Fruit fly (Drosophila melanogaster): ENCODE results near the gene Cyp6d5.

The Cyp6d5 gene

DNA sequence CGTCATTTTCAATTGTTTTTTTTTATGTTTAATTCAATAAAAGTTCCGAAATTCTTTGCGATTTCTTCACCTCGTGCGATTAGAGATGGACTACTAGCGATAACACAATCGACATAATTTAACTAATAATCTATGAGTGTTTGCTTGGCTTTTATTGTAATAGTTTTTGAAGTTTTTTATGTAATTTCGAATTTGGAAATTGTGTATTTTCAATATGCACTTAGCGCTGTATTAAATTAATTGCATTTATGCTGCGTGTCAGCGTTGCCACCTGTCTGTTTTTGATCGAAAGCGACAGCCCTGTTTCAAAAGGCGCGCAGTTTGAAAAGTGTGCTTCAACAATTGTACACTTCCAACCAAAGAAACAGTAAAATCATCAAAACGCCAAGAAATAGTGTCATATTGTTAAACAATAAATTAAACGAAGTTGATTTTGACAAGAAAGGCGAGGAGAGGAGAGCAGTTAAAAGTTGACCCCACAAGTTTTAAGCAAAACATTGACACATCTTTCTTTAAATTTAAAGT is 7.0 kb downstream of the Cyp6d5 start, which contains the start of gene CG9922 (continued):
- TF ChIP-seq Atf6 (GFP tag; IDR thresholded peaks at IDR 0.05) (no peak), mld (GFP tag; IDR thresholded peaks at IDR 0.05; ENCODE audit: partially characterized antibody) (no peak), CG11398 (GFP tag; optimal IDR thresholded peaks at IDR 0.05) (peak; percentile 16), HLHmδ (GFP tag; optimal IDR thresholded peaks at IDR 0.05) (no peak), CG17912 (GFP tag; optimal IDR thresholded peaks at IDR 0.05) (no peak), CG7928 (GFP tag; optimal IDR thresholded peaks at IDR 0.05) (peak; percentile 12), knrl (GFP tag; IDR thresholded peaks at IDR 0.05; ENCODE audit: partially characterized antibody) (peak; percentile 46; the same call in 1 of the 3 replicates), Dp (GFP tag; optimal IDR thresholded peaks at IDR 0.05) (peak; percentile 99), CG6689 (GFP tag; IDR thresholded peaks at IDR 0.05) (peak; percentile 34; the same call in 1 of the 2 replicates), Sox102F (GFP tag; optimal IDR thresholded peaks at IDR 0.05) (peak; percentile 27), CG3995 (GFP tag; optimal IDR thresholded peaks at IDR 0.05) (no peak), CG4854 (GFP tag; optimal IDR thresholded peaks at IDR 0.05) (peak; percentile 59), CG2889 (GFP tag; IDR thresholded peaks at IDR 0.05) (no peak), croc (GFP tag; conservative IDR thresholded peaks at IDR 0.05) (no peak), amos (GFP tag; IDR thresholded peaks at IDR 0.05; ENCODE audit: partially characterized antibody) (peak; percentile 56; the same call in 1 of the 2 replicates), E2f2 (GFP tag; IDR thresholded peaks at IDR 0.05) (peak; percentile 99), B-H1 (GFP tag; IDR thresholded peaks at IDR 0.05) (no peak), HHEX (GFP tag; optimal IDR thresholded peaks at IDR 0.05) (no peak), da (GFP tag; optimal IDR thresholded peaks at IDR 0.05) (no peak), CG6254 (GFP tag; optimal IDR thresholded peaks at IDR 0.05) (no peak), maf-S (GFP tag; optimal IDR thresholded peaks at IDR 0.05) (peak; percentile 54), Nf-YB (GFP tag; optimal IDR thresholded peaks at IDR 0.05) (peak; percentile 51), sd (tag; optimal IDR thresholded peaks at IDR 0.05) (peak; percentile 85), CrebB (tag; optimal IDR thresholded peaks at IDR 0.05) (no peak), slp2 (GFP tag; optimal IDR thresholded peaks at IDR 0.05) (no peak), sim (GFP tag; IDR thresholded peaks at IDR 0.05) (no peak), sug (tag; optimal IDR thresholded peaks at IDR 0.05) (peak; percentile 65), CTCF (GFP tag; optimal IDR thresholded peaks at IDR 0.05) (peak; percentile 46), CG15011 (GFP tag; optimal IDR thresholded peaks at IDR 0.05) (no peak), grn (GFP tag; optimal IDR thresholded peaks at IDR 0.05) (peak; percentile 10), gce (GFP tag; IDR thresholded peaks at IDR 0.05) (no peak), pita (GFP tag; optimal IDR thresholded peaks at IDR 0.05) (no peak), CG12769 (tag; optimal IDR thresholded peaks at IDR 0.05) (no peak), CG3163 (GFP tag; optimal IDR thresholded peaks at IDR 0.05) (peak; percentile 30), H15 (GFP tag; IDR thresholded peaks at IDR 0.05) (no peak), chm (GFP tag; IDR thresholded peaks at IDR 0.05) (no peak), al (GFP tag; IDR thresholded peaks at IDR 0.05) (no peak), hkb (optimal IDR thresholded peaks at IDR 0.05) (peak; percentile 73), hkb (GFP tag; IDR thresholded peaks at IDR 0.05) (0 out of 2 replicates have a peak, but pooled peaks have one; percentile 22), chinmo (GFP tag; IDR thresholded peaks at IDR 0.05; ENCODE audit: partially characterized antibody) (no peak), crol (GFP tag; IDR thresholded peaks at IDR 0.05) (0 out of 2 replicates have a peak, but pooled peaks have one; percentile 1), kni (GFP tag; optimal IDR thresholded peaks at IDR 0.05) (no peak), CG1647 (GFP tag; optimal IDR thresholded peaks at IDR 0.05) (no peak), Ets65A (GFP tag) (peak; percentile 91), CG33557 (GFP tag; optimal IDR thresholded peaks at IDR 0.05) (no peak), CG13296 (GFP tag; optimal IDR thresholded peaks at IDR 0.05) (peak; percentile 40), Bteb2 (GFP tag; optimal IDR thresholded peaks at IDR 0.05) (peak; percentile 55), jigr1 (GFP tag; IDR thresholded peaks at IDR 0.05) (no peak), sr (GFP tag; IDR thresholded peaks at IDR 0.05) (no peak), CG18599 (GFP tag; optimal IDR thresholded peaks at IDR 0.05) (peak; percentile 56), CG8924 (tag; optimal IDR thresholded peaks at IDR 0.05) (peak; percentile 46), CG15073 (GFP tag; optimal IDR thresholded peaks at IDR 0.05) (no peak)

Measured in whole organism, embryonic.